Worm (Caenorhabditis elegans) whole organism, L3 larva: Measurements from ENCODE around the gene mpst-4.
"Not testable (repeated sequence)": the region's sequence is repeated elsewhere in the genome, so short reads cannot be mapped to it uniquely, and the experiment has no call there.

Source experiments
- ceh-82 ChIP-seq: fragments of 150-350 bp; optimal IDR thresholded peaks from 2 replicates; lab custom pipeline; 2014; ENCODE audit warnings: missing biosample characterization, missing genetic modification characterization
- fkh-10 ChIP-seq: sonication (generic microtip); optimal IDR thresholded peaks from 2 replicates; lab custom pipeline; 2017; ENCODE audit warnings: missing biosample characterization, missing genetic modification reagents, missing genetic modification characterization
- nhr-237 ChIP-seq: fragments of 150-350 bp; optimal IDR thresholded peaks from 2 replicates; lab custom pipeline; 2014; ENCODE audit warnings: missing biosample characterization, missing genetic modification characterization
- pha-4 ChIP-seq: fragments of 150-350 bp; optimal IDR thresholded peaks from 2 replicates; lab custom pipeline; 2014; ENCODE audit warnings: missing biosample characterization, missing genetic modification reagents, missing genetic modification characterization
- skn-1 ChIP-seq: fragments of 150-350 bp; optimal IDR thresholded peaks from 2 replicates; lab custom pipeline; 2014; ENCODE audit warnings: missing biosample characterization, missing genetic modification characterization
- snpc-4 ChIP-seq: fragments of 150-350 bp; optimal IDR thresholded peaks from 2 replicates; lab custom pipeline; 2014; ENCODE audit warnings: missing biosample characterization, missing genetic modification characterization

DNA sequence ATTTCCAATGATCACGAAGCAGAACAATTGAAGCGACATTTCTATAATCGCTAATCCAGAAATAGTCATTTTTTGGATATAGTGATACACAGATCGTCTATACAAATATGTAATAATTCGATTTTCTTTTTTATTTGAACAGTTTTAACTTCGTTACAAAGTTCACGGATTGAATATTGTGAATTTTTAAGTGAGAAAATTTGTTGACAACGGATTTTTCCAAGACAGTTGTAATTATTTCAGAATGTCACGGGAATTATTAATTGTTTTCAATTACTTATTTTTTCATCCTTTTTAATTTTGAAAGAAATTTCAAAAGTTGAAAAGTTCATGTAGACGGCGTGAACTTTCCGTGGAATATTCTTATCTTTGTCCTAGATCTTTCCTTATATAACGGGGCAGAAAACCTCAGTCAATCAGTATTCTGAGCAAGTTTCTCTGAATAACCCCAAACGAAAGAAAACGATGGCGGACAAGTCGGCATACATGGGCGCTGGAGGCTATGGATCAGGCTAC, 21.1 kb downstream of the mpst-4 start, which contains the start of the genes T23B7.2 and nspd-4:
- not testable (repeated sequence) for TF ChIP-seq nhr-237; pha-4; ceh-82; skn-1 (tag; lab: Kevin White, UChicago); fkh-10 (GFP tag; lab: Kevin White, UChicago); snpc-4 (tag; lab: Kevin White, UChicago)
